Worm (Caenorhabditis elegans): Measurements from ENCODE around the gene C29E4.14.

- no peak for TF ChIP-seq unc-62 (GFP tag; optimal IDR thresholded peaks at IDR 0.05 in 1 of 2)
- TF ChIP-seq unc-62 (tag; optimal IDR thresholded peaks at IDR 0.05), result no peak
- TF ChIP-seq nhr-11 (tag; optimal IDR thresholded peaks at IDR 0.05), result no peak
- no peak for TF ChIP-seq ama-1 (optimal IDR thresholded peaks at IDR 0.05)
- no peak for TF ChIP-seq nhr-237 (tag; optimal IDR thresholded peaks at IDR 0.05)
- no peak for TF ChIP-seq dmd-8 (GFP tag; IDR thresholded peaks at IDR 0.05)
- TF ChIP-seq pha-4 (GFP tag; IDR thresholded peaks at IDR 0.05), result no peak
- no peak for TF ChIP-seq pha-4 (tag; optimal IDR thresholded peaks at IDR 0.05)
- TF ChIP-seq nhr-42 (GFP tag; IDR thresholded peaks at IDR 0.05), result no peak
- no peak for TF ChIP-seq aly-2 (tag; optimal IDR thresholded peaks at IDR 0.05)
- TF ChIP-seq attf-4 (tag; optimal IDR thresholded peaks at IDR 0.05), result no peak
- TF ChIP-seq lin-15B (tag; optimal IDR thresholded peaks at IDR 0.05), result no peak
- TF ChIP-seq zfp-3 (GFP tag; conservative IDR thresholded peaks at IDR 0.05), result no peak
- no peak for TF ChIP-seq nhr-102 (tag; optimal IDR thresholded peaks at IDR 0.05)
- no peak for TF ChIP-seq snpc-4 (tag; optimal IDR thresholded peaks at IDR 0.05)
- no peak for TF ChIP-seq fos-1 (tag; optimal IDR thresholded peaks at IDR 0.05)
Observed at ce11 chrIII:7928549-7929129, 8.7 kb downstream of the C29E4.14 start, which contains the start of the genes C29E4.13 and npp-15.
